Fruit fly (Drosophila melanogaster) whole organism, embryonic: ENCODE results near the gene zetaCOP.

ENCODE experiments used
- CG12391 ChIP-seq: fragments of 200-800 bp; sonication (Bioruptor generic); optimal IDR thresholded peaks from 3 replicates; lab custom pipeline; 2018; ENCODE audit warnings: missing biosample characterization, mild to moderate bottlenecking, missing genetic modification characterization, moderate library complexity
- CG2116 ChIP-seq: fragments of 200-800 bp; sonication (Bioruptor generic); optimal IDR thresholded peaks from 3 replicates; lab custom pipeline; 2018; ENCODE audit warnings: missing biosample characterization, mild to moderate bottlenecking, missing genetic modification characterization
- CG6654 ChIP-seq: fragments of 200-800 bp; sonication (Bioruptor generic); optimal IDR thresholded peaks from 2 replicates; lab custom pipeline; 2017; ENCODE audit warnings: missing biosample characterization, mild to moderate bottlenecking, missing genetic modification characterization
- CG8089 ChIP-seq: fragments of 200-800 bp; sonication (Bioruptor generic); optimal IDR thresholded peaks from 3 replicates; lab custom pipeline; 2016; ENCODE audit warnings: missing biosample characterization, missing genetic modification characterization
- CG8944 ChIP-seq: fragments of 200-800 bp; sonication (Bioruptor generic); optimal IDR thresholded peaks from 3 replicates; lab custom pipeline; 2016; ENCODE audit warnings: missing biosample characterization, missing genetic modification characterization
- Dfd ChIP-seq, 2 experiments: fragments of >200 bp; optimal IDR thresholded peaks; 2 replicates each; lab custom pipeline; 2017; ENCODE audit warnings: missing biosample characterization in 2 of 2, missing genetic modification characterization in 2 of 2
- Hr51 ChIP-seq, 2 experiments: fragments of 200-800 bp; sonication (Bioruptor generic); optimal IDR thresholded peaks; 2 replicates in 1 of 2; 3 replicates in 1 of 2; lab custom pipeline; 2016 to 2018; ENCODE audit warnings: missing biosample characterization in 2 of 2, missing genetic modification characterization in 2 of 2, mild to moderate bottlenecking in 1 of 2, moderate library complexity in 1 of 2
- Max ChIP-seq: fragments of 200-800 bp; sonication (Bioruptor generic); optimal IDR thresholded peaks from 2 replicates; lab custom pipeline; 2016; ENCODE audit warnings: missing biosample characterization, mild to moderate bottlenecking, missing genetic modification characterization
- en ChIP-seq: fragments of 200-800 bp; sonication (Bioruptor generic); optimal IDR thresholded peaks from 2 replicates; lab custom pipeline; 2016; ENCODE audit warnings: missing biosample characterization, missing genetic modification characterization
- wek ChIP-seq: fragments of 200-800 bp; sonication (Bioruptor generic); optimal IDR thresholded peaks from 3 replicates; lab custom pipeline; 2018; ENCODE audit warnings: missing biosample characterization, mild to moderate bottlenecking, missing genetic modification characterization, moderate library complexity

dm6 chr3L:16629793-16630192, 43.6 kb downstream of the zetaCOP start:
- TF ChIP-seq en, result no peak
- TF ChIP-seq wek (GFP tag; lab: Kevin White, UChicago), result no peak
- TF ChIP-seq CG6654 (GFP tag; lab: Kevin White, UChicago), result no peak
- no peak for TF ChIP-seq CG8944 (GFP tag; lab: Kevin White, UChicago)
- no peak for TF ChIP-seq Hr51 (GFP tag; optimal IDR thresholded peaks at IDR 0.05; lab: Kevin White, UChicago)
- TF ChIP-seq CG12391 (tag; lab: Kevin White, UChicago), result no peak
- no peak for TF ChIP-seq CG2116 (GFP tag; lab: Kevin White, UChicago)
- TF ChIP-seq Max (GFP tag; lab: Kevin White, UChicago), result no peak
- TF ChIP-seq CG8089 (GFP tag; lab: Kevin White, UChicago), result no peak
- no peak for TF ChIP-seq Dfd (GFP tag; optimal IDR thresholded peaks at IDR 0.05; lab: Kevin White, UChicago)
